Worm (Caenorhabditis elegans) whole organism, early embryonic: Measurements from ENCODE around the gene F49C12.12.

Experiments
- B0310.2 ChIP-seq: sonication (generic microtip); optimal IDR thresholded peaks from 2 replicates; lab custom pipeline; 2016; ENCODE audit warnings: mild to moderate bottlenecking, missing genetic modification characterization, missing compliant biosample characterization
- aly-1 ChIP-seq: sonication (generic microtip); optimal IDR thresholded peaks from 2 replicates; lab custom pipeline; 2016; ENCODE audit warnings: missing genetic modification characterization, missing compliant biosample characterization
- ama-1 ChIP-seq: fragments of 150-350 bp; optimal IDR thresholded peaks from 2 replicates; lab custom pipeline; 2014
- ceh-13 ChIP-seq: fragments of 200-800 bp; sonication (Bioruptor generic); optimal IDR thresholded peaks from 2 replicates; lab custom pipeline; 2018; ENCODE audit warnings: mild to moderate bottlenecking, missing genetic modification characterization, missing compliant biosample characterization
- ceh-36 ChIP-seq: sonication (generic microtip); optimal IDR thresholded peaks from 2 replicates; lab custom pipeline; 2016; ENCODE audit warnings: missing genetic modification characterization, inconsistent platforms, missing compliant biosample characterization
- flt-1 ChIP-seq: fragments of 200-800 bp; sonication (Bioruptor generic); IDR thresholded peaks from 2 replicates; pipeline ENCODE4 v1.3.6; 2022; ENCODE audit warnings: missing genetic modification characterization, missing compliant biosample characterization
- hmbx-1 ChIP-seq: sonication (generic microtip); optimal IDR thresholded peaks from 2 replicates; lab custom pipeline; 2016; ENCODE audit warnings: mild to moderate bottlenecking, missing genetic modification characterization, missing compliant biosample characterization
- pes-1 ChIP-seq: fragments of 200-800 bp; sonication (Bioruptor generic); IDR thresholded peaks from 2 replicates; pipeline ENCODE4 v1.3.6; 2022; ENCODE audit warnings: missing genetic modification reagents, missing genetic modification characterization, missing compliant biosample characterization
- scrt-1 ChIP-seq: fragments of 200-800 bp; sonication (Bioruptor generic); IDR thresholded peaks from 2 replicates; pipeline ENCODE4 v1.3.6; 2022; ENCODE audit warnings: missing genetic modification characterization, missing compliant biosample characterization
- sea-1 ChIP-seq: fragments of 200-800 bp; sonication (Bioruptor generic); conservative IDR thresholded peaks from 2 replicates; pipeline ENCODE4 v1.3.6; 2022; ENCODE audit warnings: missing genetic modification characterization, missing compliant biosample characterization
- tbx-37 ChIP-seq: fragments of 200-800 bp; sonication (Bioruptor generic); conservative IDR thresholded peaks from 2 replicates; pipeline ENCODE4 v1.3.6; 2022; ENCODE audit warnings: missing genetic modification reagents, missing genetic modification characterization, missing compliant biosample characterization
- tra-4 ChIP-seq: sonication (generic microtip); optimal IDR thresholded peaks from 2 replicates; lab custom pipeline; 2017; ENCODE audit warnings: missing genetic modification characterization, missing compliant biosample characterization

DNA sequence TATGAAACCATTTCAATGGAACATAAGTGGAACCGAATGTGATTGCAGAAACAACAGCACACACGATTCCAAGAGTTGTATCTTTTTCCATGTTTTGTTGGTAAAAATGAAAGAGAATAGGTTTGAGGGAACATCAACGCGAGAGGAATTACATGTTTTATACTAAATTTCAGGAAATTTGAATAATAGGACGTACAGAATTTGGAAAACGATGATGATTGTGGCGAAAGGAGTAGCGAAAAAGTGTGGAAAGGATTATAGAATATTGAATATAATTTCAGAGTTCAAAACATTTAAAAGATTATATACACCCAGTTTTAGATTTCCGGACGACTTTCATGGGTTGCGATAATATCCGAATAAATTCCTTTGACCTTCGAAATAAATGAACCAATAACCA lies 11.9 kb downstream of the F49C12.12 start, which contains the start of gene F49C12.6:
- no peak for TF ChIP-seq ceh-13 (GFP tag; lab: Kevin White, UChicago)
- TF ChIP-seq ama-1, result no peak
- no peak for TF ChIP-seq sea-1 (GFP tag; lab: Robert Waterston, UW)
- TF ChIP-seq hmbx-1, result no peak
- TF ChIP-seq ceh-36 (tag; lab: Kevin White, UChicago), result no peak
- TF ChIP-seq flt-1 (GFP tag; lab: Robert Waterston, UW), result no peak
- no peak for TF ChIP-seq pes-1
- no peak for TF ChIP-seq scrt-1 (GFP tag; lab: Robert Waterston, UW)
- TF ChIP-seq tra-4, result no peak
- no peak for TF ChIP-seq aly-1 (tag; lab: Kevin White, UChicago)
- TF ChIP-seq B0310.2 (tag; lab: Kevin White, UChicago), result no peak
- TF ChIP-seq tbx-37 (GFP tag; lab: Robert Waterston, UW), result no peak
